Worm (Caenorhabditis elegans): ENCODE results near the gene col-139.

DNA sequence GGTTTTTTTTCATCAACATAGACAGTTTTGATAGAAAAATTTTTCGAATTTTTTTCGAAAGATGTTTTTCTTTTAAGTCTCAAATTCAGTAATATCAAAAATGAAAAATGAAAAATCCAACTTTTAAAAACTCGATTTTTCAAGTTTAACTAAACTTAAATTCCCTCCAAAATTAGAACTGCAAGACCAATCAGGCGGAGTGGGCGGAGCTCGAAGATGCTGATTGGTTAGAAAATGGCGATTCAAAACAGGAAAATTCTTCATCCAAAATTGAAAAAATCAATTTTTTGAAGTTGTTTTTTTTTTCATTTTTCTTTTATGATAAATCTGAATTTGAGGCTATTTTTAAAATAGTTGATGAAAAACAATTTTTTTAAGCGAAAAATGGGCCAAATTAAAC is 29.1 kb downstream of the col-139 start:
- TF ChIP-seq dao-5 (tag; optimal IDR thresholded peaks at IDR 0.05) = no peak
- TF ChIP-seq him-1 (tag; optimal IDR thresholded peaks at IDR 0.05) = no peak
